Worm (Caenorhabditis elegans): ENCODE data around the gene C14A4.8.

C14A4.8 gene

ce11 chrII:10582318-10582717 is 15.6 kb downstream of the C14A4.8 start, which contains the start of gene mrps-22:
mrps-22 (plus strand) TSS chrII:10582618.
- TF ChIP-seq dmd-9 (GFP tag; IDR thresholded peaks at IDR 0.05) (no peak), ceh-20 (GFP tag; IDR thresholded peaks at IDR 0.05) (no peak), hlh-30 (tag; optimal IDR thresholded peaks at IDR 0.05; ENCODE audit: insufficient read depth) (no peak), T26A8.4 (GFP tag; IDR thresholded peaks at IDR 0.05) (no peak), pqm-1 (tag; optimal IDR thresholded peaks at IDR 0.05) (no peak), zip-2 (tag; optimal IDR thresholded peaks at IDR 0.05) (no peak), daf-16 (GFP tag; optimal IDR thresholded peaks at IDR 0.05) (no peak), daf-16 (tag; optimal IDR thresholded peaks at IDR 0.05) (no peak), mep-1 (tag; optimal IDR thresholded peaks at IDR 0.05) (no peak)

ce11 chrII:10580833-10581232 is 17.1 kb downstream of the C14A4.8 start, which contains the start of gene dap-3:
dap-3 (plus strand) TSS chrII:10581133.
- 0 out of 2 replicates have a peak, but pooled peaks have one; percentile 4 for TF ChIP-seq egl-43 (GFP tag; IDR thresholded peaks at IDR 0.05)
- TF ChIP-seq hif-1 (tag; optimal IDR thresholded peaks at IDR 0.05): no peak

ce11 chrII:10579655-10580054 is 18.3 kb downstream of the C14A4.8 start, which contains the start of gene dohh-1:
dohh-1 (plus strand) TSS chrII:10579955.
- no peak for TF ChIP-seq ceh-44 (GFP tag; IDR thresholded peaks at IDR 0.05)

ce11 chrII:10578843-10579430 is 19.0 kb downstream of the C14A4.8 start, which contains the start of gene rpb-6:
rpb-6 (plus strand) TSS chrII:10579380.
- peak in 1 of 2 experiments; percentile 76 for TF ChIP-seq lsy-2 (tag; optimal IDR thresholded peaks at IDR 0.05)
- peak; percentile 93 for TF ChIP-seq T20F7.1 (GFP tag; optimal IDR thresholded peaks at IDR 0.05)
- TF ChIP-seq Y48G9A.11 (GFP tag; IDR thresholded peaks at IDR 0.05): peak; percentile 95
- TF ChIP-seq lin-29 (GFP tag; IDR thresholded peaks at IDR 0.05): no peak
- TF ChIP-seq dmd-9 (GFP tag; IDR thresholded peaks at IDR 0.05): no peak
- TF ChIP-seq dpl-1 (GFP tag; optimal IDR thresholded peaks at IDR 0.05): peak; percentile 74
- TF ChIP-seq fos-1 (tag; optimal IDR thresholded peaks at IDR 0.05): no peak
- TF ChIP-seq daf-16 (GFP tag; optimal IDR thresholded peaks at IDR 0.05): no peak
- no peak for TF ChIP-seq daf-16 (tag; optimal IDR thresholded peaks at IDR 0.05)
- peak; percentile 51 for TF ChIP-seq R02D3.7 (tag; optimal IDR thresholded peaks at IDR 0.05)
- no peak for TF ChIP-seq F44E2.7 (GFP tag; IDR thresholded peaks at IDR 0.05)
- peak; percentile 59 for TF ChIP-seq mes-2 (tag; optimal IDR thresholded peaks at IDR 0.05; ENCODE audit: poor library complexity, severe bottlenecking)
- TF ChIP-seq set-16 (GFP tag; IDR thresholded peaks at IDR 0.05): no peak
- TF ChIP-seq F37D6.2 (tag; optimal IDR thresholded peaks at IDR 0.05): no peak

- 0 out of 4 replicates have a peak, but pooled peaks of 1 of the 2 experiments have one; percentile 16 for TF ChIP-seq madf-5 (GFP tag; IDR thresholded peaks at IDR 0.05)
- no peak for TF ChIP-seq aly-2 (tag; optimal IDR thresholded peaks at IDR 0.05)
- TF ChIP-seq zfp-2 (tag; optimal IDR thresholded peaks at IDR 0.05): no peak
- peak; percentile 60 for TF ChIP-seq lin-38 (GFP tag; IDR thresholded peaks at IDR 0.05)
- TF ChIP-seq duxl-1 (tag; optimal IDR thresholded peaks at IDR 0.05; ENCODE audit: poor library complexity): peak; percentile 21
These were observed 23.8 kb downstream of the C14A4.8 start for ce11 chrII:10574177-10574576.

- TF ChIP-seq ztf-11 (tag; optimal IDR thresholded peaks at IDR 0.05) (no peak), lin-38 (GFP tag; IDR thresholded peaks at IDR 0.05) (no peak), ama-1 (optimal IDR thresholded peaks at IDR 0.05) (no peak), egl-43 (GFP tag; IDR thresholded peaks at IDR 0.05) (no peak), lin-29 (GFP tag; IDR thresholded peaks at IDR 0.05) (no peak), lin-15B (tag; optimal IDR thresholded peaks at IDR 0.05) (no peak), tra-1 (GFP tag; IDR thresholded peaks at IDR 0.05) (no peak), T26A8.4 (GFP tag; IDR thresholded peaks at IDR 0.05) (no peak), R02D3.7 (tag; optimal IDR thresholded peaks at IDR 0.05) (no peak), ZK546.5 (tag; optimal IDR thresholded peaks at IDR 0.05) (no peak), sdz-12 (GFP tag; optimal IDR thresholded peaks at IDR 0.05) (no peak), nhr-48 (tag; optimal IDR thresholded peaks at IDR 0.05) (no peak)
These were observed 26.0 kb downstream of the C14A4.8 start, which contains the start of gene C06A1.3 for ce11 chrII:10571967-10572366. C06A1.3 (plus strand) TSS chrII:10572267.

Data from whole organism, L4 larva.